Fruit fly (Drosophila melanogaster) whole organism, embryonic: ENCODE results near the gene Wdfy2.

Experiments
- Atf3 ChIP-seq: fragments of 200-800 bp; sonication (Bioruptor generic); optimal IDR thresholded peaks from 3 replicates; lab custom pipeline; 2016; ENCODE audit warnings: missing biosample characterization, missing genetic modification characterization
- BtbVII ChIP-seq: fragments of 200-800 bp; sonication (Bioruptor generic); optimal IDR thresholded peaks from 3 replicates; lab custom pipeline; 2017; ENCODE audit warnings: missing biosample characterization, mild to moderate bottlenecking, missing genetic modification characterization
- CG1024 ChIP-seq: fragments of 200-800 bp; sonication (Bioruptor generic); IDR thresholded peaks from 2 replicates; pipeline ENCODE4 v1.3.6; 2022; ENCODE audit warnings: missing biosample characterization, missing genetic modification characterization
- CG10565 ChIP-seq: fragments of 200-800 bp; sonication (Bioruptor generic); optimal IDR thresholded peaks from 3 replicates; lab custom pipeline; 2016; ENCODE audit warnings: missing biosample characterization, mild to moderate bottlenecking, missing genetic modification characterization
- CG11560 ChIP-seq: fragments of 200-800 bp; sonication (Bioruptor generic); IDR thresholded peaks from 3 replicates; pipeline ENCODE4 v1.3.6; 2022; ENCODE audit warnings: missing biosample characterization, missing genetic modification characterization
- CG12299 ChIP-seq: fragments of 200-800 bp; sonication (Bioruptor generic); optimal IDR thresholded peaks from 2 replicates; lab custom pipeline; 2018; ENCODE audit warnings: missing biosample characterization, mild to moderate bottlenecking, missing genetic modification characterization
- CG12942 ChIP-seq: fragments of 200-800 bp; sonication (Bioruptor generic); optimal IDR thresholded peaks from 3 replicates; lab custom pipeline; 2016; ENCODE audit warnings: missing biosample characterization, missing genetic modification characterization
- CG14965 ChIP-seq: fragments of 200-800 bp; sonication (Bioruptor generic); optimal IDR thresholded peaks from 2 replicates; lab custom pipeline; 2016; ENCODE audit warnings: missing biosample characterization, missing genetic modification characterization, borderline replicate concordance
- CG15479 ChIP-seq: fragments of 200-800 bp; sonication (Bioruptor generic); optimal IDR thresholded peaks from 3 replicates; lab custom pipeline; 2019; ENCODE audit warnings: missing biosample characterization, mild to moderate bottlenecking, missing genetic modification characterization, moderate library complexity
- CG15696 ChIP-seq: fragments of 200-800 bp; sonication (Bioruptor generic); optimal IDR thresholded peaks from 2 replicates; lab custom pipeline; 2019; ENCODE audit warnings: missing biosample characterization, mild to moderate bottlenecking, missing genetic modification characterization, moderate library complexity
- CG18619 ChIP-seq: fragments of 200-800 bp; sonication (Bioruptor generic); optimal IDR thresholded peaks from 3 replicates; lab custom pipeline; 2017; ENCODE audit warnings: missing biosample characterization, mild to moderate bottlenecking, missing genetic modification characterization
- CG2120 ChIP-seq: fragments of 200-800 bp; sonication (Bioruptor generic); optimal IDR thresholded peaks from 3 replicates; lab custom pipeline; 2016; ENCODE audit warnings: missing biosample characterization, missing genetic modification characterization
- CG2129 ChIP-seq: fragments of 200-800 bp; sonication (Bioruptor generic); IDR thresholded peaks from 2 replicates; pipeline ENCODE4 v1.3.6; 2022; ENCODE audit warnings: missing biosample characterization, missing genetic modification characterization; ENCODE audit not compliant: partially characterized antibody
- CG2875 ChIP-seq: fragments of 200-800 bp; sonication (Bioruptor generic); optimal IDR thresholded peaks from 2 replicates; lab custom pipeline; 2017; ENCODE audit warnings: missing biosample characterization, mild to moderate bottlenecking, missing genetic modification characterization, missing genetic modification reagents
- CG3065 ChIP-seq: fragments of 200-800 bp; sonication (Bioruptor generic); optimal IDR thresholded peaks from 2 replicates; lab custom pipeline; 2016; ENCODE audit warnings: missing biosample characterization, missing genetic modification characterization
- CG32532 ChIP-seq: fragments of 200-800 bp; sonication (Bioruptor generic); IDR thresholded peaks from 2 replicates; pipeline ENCODE4 v1.3.6; 2022; ENCODE audit warnings: missing biosample characterization, missing genetic modification characterization
- CG34422 ChIP-seq: fragments of 200-800 bp; sonication (Bioruptor generic); IDR thresholded peaks from 3 replicates; pipeline ENCODE4 v1.3.6; 2022; ENCODE audit warnings: missing biosample characterization, missing genetic modification characterization
- CG4424 ChIP-seq: fragments of 200-800 bp; sonication (Bioruptor generic); optimal IDR thresholded peaks from 3 replicates; lab custom pipeline; 2016; ENCODE audit warnings: missing biosample characterization, missing genetic modification characterization
- CG4707 ChIP-seq: fragments of 200-800 bp; sonication (Bioruptor generic); optimal IDR thresholded peaks from 2 replicates; lab custom pipeline; 2018; ENCODE audit warnings: missing biosample characterization, mild to moderate bottlenecking, missing genetic modification characterization, moderate library complexity
- CG6689 ChIP-seq: fragments of 200-800 bp; sonication (Bioruptor generic); IDR thresholded peaks from 2 replicates; pipeline ENCODE4 v1.3.6; 2022; ENCODE audit warnings: missing biosample characterization, missing genetic modification characterization
- CG7271 ChIP-seq: fragments of 200-800 bp; sonication (Bioruptor generic); optimal IDR thresholded peaks from 2 replicates; lab custom pipeline; 2018; ENCODE audit warnings: missing biosample characterization, mild to moderate bottlenecking, missing genetic modification characterization, moderate library complexity
- CG7372 ChIP-seq: fragments of 200-800 bp; sonication (Bioruptor generic); IDR thresholded peaks from 2 replicates; pipeline ENCODE4 v1.3.6; 2022; ENCODE audit warnings: missing biosample characterization, missing genetic modification characterization
- CHES-1-like ChIP-seq: fragments of 200-800 bp; sonication (Bioruptor generic); optimal IDR thresholded peaks from 2 replicates; lab custom pipeline; 2016; ENCODE audit warnings: missing biosample characterization, missing genetic modification characterization
- Dref ChIP-seq: fragments of 200-800 bp; sonication (Bioruptor generic); IDR thresholded peaks from 2 replicates; pipeline ENCODE4 v1.3.6; 2022; ENCODE audit warnings: missing biosample characterization, missing genetic modification characterization
- Drgx ChIP-seq: fragments of 200-800 bp; sonication (Bioruptor generic); IDR thresholded peaks from 2 replicates; pipeline ENCODE4 v1.3.6; 2022; ENCODE audit warnings: missing biosample characterization, missing genetic modification characterization
- Hand ChIP-seq: fragments of 200-800 bp; sonication (Bioruptor generic); optimal IDR thresholded peaks from 2 replicates; lab custom pipeline; 2017; ENCODE audit warnings: mild to moderate bottlenecking, missing biosample characterization, missing genetic modification reagents, missing genetic modification characterization
- Mad ChIP-seq: fragments of 200-800 bp; sonication (Bioruptor generic); optimal IDR thresholded peaks from 2 replicates; lab custom pipeline; 2016; ENCODE audit warnings: missing biosample characterization, missing genetic modification characterization
- Max ChIP-seq: fragments of 200-800 bp; sonication (Bioruptor generic); optimal IDR thresholded peaks from 2 replicates; lab custom pipeline; 2016; ENCODE audit warnings: missing biosample characterization, mild to moderate bottlenecking, missing genetic modification characterization
- Med ChIP-seq: fragments of 200-800 bp; sonication (Bioruptor generic); peaks from one replicate; lab custom pipeline; 2016; ENCODE audit warnings: missing biosample characterization, missing genetic modification characterization, mild to moderate bottlenecking, inconsistent platforms, moderate library complexity
- Nf-YB ChIP-seq: fragments of 200-800 bp; sonication (Bioruptor generic); optimal IDR thresholded peaks from 3 replicates; lab custom pipeline; 2019; ENCODE audit warnings: missing biosample characterization, mild to moderate bottlenecking, missing genetic modification characterization, moderate library complexity
- Spps ChIP-seq: fragments of 200-800 bp; sonication (Bioruptor generic); optimal IDR thresholded peaks from 2 replicates; lab custom pipeline; 2018; ENCODE audit warnings: missing biosample characterization, mild to moderate bottlenecking, missing genetic modification characterization
- Taf1 ChIP-seq: fragments of 200-800 bp; sonication (Bioruptor generic); IDR thresholded peaks from 2 replicates; pipeline ENCODE4 v1.3.6; 2022; ENCODE audit warnings: missing biosample characterization, missing genetic modification characterization
- al ChIP-seq: fragments of 200-800 bp; sonication (Bioruptor generic); IDR thresholded peaks from 2 replicates; pipeline ENCODE4 v1.3.6; 2022; ENCODE audit warnings: missing biosample characterization, missing genetic modification characterization
- az2 ChIP-seq: fragments of 200-800 bp; sonication (Bioruptor generic); optimal IDR thresholded peaks from 3 replicates; lab custom pipeline; 2016; ENCODE audit warnings: missing biosample characterization, missing genetic modification characterization
- chm ChIP-seq: fragments of 200-800 bp; sonication (Bioruptor generic); IDR thresholded peaks from 2 replicates; pipeline ENCODE4 v1.3.6; 2022; ENCODE audit warnings: missing biosample characterization, missing genetic modification characterization
- ci ChIP-seq: fragments of 200-800 bp; sonication (Bioruptor generic); IDR thresholded peaks from 3 replicates; pipeline ENCODE4 v1.3.6; 2022; ENCODE audit warnings: missing biosample characterization, missing genetic modification characterization
- corto ChIP-seq: fragments of 200-800 bp; sonication (Bioruptor generic); optimal IDR thresholded peaks from 2 replicates; lab custom pipeline; 2016; ENCODE audit warnings: missing biosample characterization, mild to moderate bottlenecking, missing genetic modification characterization, moderate library complexity
- crol ChIP-seq: fragments of 200-800 bp; sonication (Bioruptor generic); IDR thresholded peaks from 2 replicates; pipeline ENCODE4 v1.3.6; 2022; ENCODE audit warnings: missing biosample characterization, missing genetic modification characterization
- dimm ChIP-seq: fragments of 200-800 bp; sonication (Bioruptor generic); IDR thresholded peaks from 2 replicates; pipeline ENCODE4 v1.3.6; 2022; ENCODE audit warnings: missing biosample characterization, missing genetic modification characterization
- emc ChIP-seq: fragments of 200-800 bp; sonication (Bioruptor generic); optimal IDR thresholded peaks from 2 replicates; lab custom pipeline; 2016; ENCODE audit warnings: missing biosample characterization, missing genetic modification characterization
- ems ChIP-seq: fragments of 200-800 bp; sonication (Bioruptor generic); optimal IDR thresholded peaks from 3 replicates; lab custom pipeline; 2016; ENCODE audit warnings: missing biosample characterization, missing genetic modification characterization
- eve ChIP-seq, 2 experiments: fragments of >200 bp; optimal IDR thresholded peaks; 2 replicates each; lab custom pipeline; 2017; ENCODE audit warnings: missing biosample characterization in 2 of 2, missing genetic modification characterization in 2 of 2
- her ChIP-seq: fragments of 200-800 bp; sonication (Bioruptor generic); optimal IDR thresholded peaks from 2 replicates; lab custom pipeline; 2016; ENCODE audit warnings: missing biosample characterization, missing genetic modification characterization
- hkb ChIP-seq, 2 experiments: fragments of 200-800 bp in 1 of 2; fragments of >200 bp in 1 of 2; sonication (Bioruptor generic) in 1 of 2; IDR thresholded peaks in 1 of 2; optimal IDR thresholded peaks in 1 of 2; 2 replicates each; pipeline versions ENCODE4 v1.3.6 to Lab custom; 2017 to 2022; ENCODE audit warnings: missing biosample characterization in 1 of 2, missing genetic modification characterization in 1 of 2
- ind ChIP-seq: fragments of 200-800 bp; sonication (Bioruptor generic); optimal IDR thresholded peaks from 3 replicates; lab custom pipeline; 2016; ENCODE audit warnings: missing biosample characterization, missing genetic modification characterization
- org-1 ChIP-seq: fragments of 200-800 bp; sonication (Bioruptor generic); optimal IDR thresholded peaks from 2 replicates; lab custom pipeline; 2017; ENCODE audit warnings: missing biosample characterization, missing genetic modification characterization
- pb ChIP-seq: fragments of 200-800 bp; sonication (Bioruptor generic); optimal IDR thresholded peaks from 3 replicates; lab custom pipeline; 2016; ENCODE audit warnings: missing biosample characterization, missing genetic modification characterization
- scrt ChIP-seq: fragments of 200-800 bp; sonication (Bioruptor generic); optimal IDR thresholded peaks from 2 replicates; lab custom pipeline; 2018; ENCODE audit warnings: missing biosample characterization, mild to moderate bottlenecking, missing genetic modification characterization, moderate library complexity
- so ChIP-seq: fragments of 200-800 bp; sonication (Bioruptor generic); IDR thresholded peaks from 3 replicates; pipeline ENCODE4 v1.3.6; 2022; ENCODE audit warnings: missing biosample characterization, missing genetic modification characterization
- ssp ChIP-seq: fragments of 200-800 bp; sonication (Bioruptor generic); IDR thresholded peaks from 2 replicates; pipeline ENCODE4 v1.3.6; 2022; ENCODE audit warnings: missing biosample characterization, missing genetic modification characterization
- vnd ChIP-seq: fragments of 200-800 bp; sonication (Bioruptor generic); IDR thresholded peaks from 3 replicates; pipeline ENCODE4 v1.3.6; 2022; ENCODE audit warnings: missing biosample characterization, missing genetic modification characterization; ENCODE audit not compliant: partially characterized antibody

The Wdfy2 gene

dm6 chr2L:10408122-10408576, 14.9 kb upstream of the Wdfy2 start, which contains the start of the genes Ip259 and RpS27A (continued):
- TF ChIP-seq CG2129, result no peak
- TF ChIP-seq crol (GFP tag; lab: Robert Waterston, UW), result no peak
- peak; percentile 56 for TF ChIP-seq CG2875
- TF ChIP-seq CG3065, result peak; percentile 61
- peak; percentile 84 for TF ChIP-seq CG18619 (GFP tag; lab: Kevin White, UChicago)
- TF ChIP-seq hkb (optimal IDR thresholded peaks at IDR 0.05; lab: Kevin White, UChicago), result no peak
- peak; percentile 68 for TF ChIP-seq hkb (GFP tag; IDR thresholded peaks at IDR 0.05; lab: Robert Waterston, UW)
- no peak for TF ChIP-seq dimm (GFP tag; lab: Robert Waterston, UW)
- TF ChIP-seq CG4707, result peak; percentile 79
- TF ChIP-seq CG15696 (tag; lab: Kevin White, UChicago), result peak; percentile 42
- peak; percentile 56 for TF ChIP-seq CG2120
- peak; percentile 96 for TF ChIP-seq ssp (GFP tag; lab: Robert Waterston, UW)
- TF ChIP-seq Max, result peak; percentile 86
- peak; percentile 59 for TF ChIP-seq CG6689
- peak; percentile 98 for TF ChIP-seq CG1024
- peak; percentile 56 for TF ChIP-seq al (GFP tag; lab: Robert Waterston, UW)
- TF ChIP-seq ci (GFP tag; lab: Robert Waterston, UW), result peak; percentile 92
- peak; percentile 46 for TF ChIP-seq Mad (GFP tag; lab: Kevin White, UChicago)
- no peak for TF ChIP-seq Taf1
- TF ChIP-seq CG12299 (tag; lab: Kevin White, UChicago), result peak; percentile 64
- TF ChIP-seq ems (GFP tag; lab: Kevin White, UChicago), result peak; percentile 21
- TF ChIP-seq CG15479 (GFP tag; lab: Kevin White, UChicago), result no peak
- TF ChIP-seq emc (GFP tag; lab: Kevin White, UChicago), result peak; percentile 74
- TF ChIP-seq scrt, result peak; percentile 74
- no peak for TF ChIP-seq corto (GFP tag; lab: Kevin White, UChicago)
- no peak for TF ChIP-seq CG14965 (GFP tag; lab: Kevin White, UChicago)
- TF ChIP-seq CG7271 (tag; lab: Kevin White, UChicago), result peak; percentile 82
- peak; percentile 83; the same call in 2 of the 3 replicates for TF ChIP-seq CG34422 (GFP tag; lab: Robert Waterston, UW)
- peak; percentile 21 for TF ChIP-seq Spps (tag; lab: Kevin White, UChicago)
- 0 out of 2 replicates have a peak, but pooled peaks have one; percentile 5 for TF ChIP-seq Drgx (GFP tag; lab: Robert Waterston, UW)
- TF ChIP-seq chm (GFP tag; lab: Robert Waterston, UW), result peak; percentile 86; the same call in 1 of the 2 replicates
- TF ChIP-seq Nf-YB (GFP tag; lab: Kevin White, UChicago), result peak; percentile 58
- peak; percentile 55 for TF ChIP-seq az2
- peak; percentile 25 for TF ChIP-seq Hand (GFP tag; lab: Kevin White, UChicago)
- peak; percentile 57 for TF ChIP-seq Dref
- TF ChIP-seq CG10565 (GFP tag; lab: Kevin White, UChicago), result no peak
- peak; percentile 83 for TF ChIP-seq CG32532 (GFP tag; lab: Robert Waterston, UW)
- TF ChIP-seq CG11560 (tag; lab: Robert Waterston, UW), result no peak
- TF ChIP-seq CG12942, result peak; percentile 58
- TF ChIP-seq her, result peak; percentile 65
- TF ChIP-seq ind (GFP tag; lab: Kevin White, UChicago), result no peak
- TF ChIP-seq eve (GFP tag; optimal IDR thresholded peaks at IDR 0.05; lab: Kevin White, UChicago), result peak in 1 of 2 experiments; percentile 77
- TF ChIP-seq CHES-1-like (GFP tag; lab: Kevin White, UChicago), result peak; percentile 48
- peak; percentile 53; the same call in 1 of the 3 replicates for TF ChIP-seq so (GFP tag; lab: Robert Waterston, UW)
- TF ChIP-seq CG4424 (GFP tag; lab: Kevin White, UChicago), result peak; percentile 70
- TF ChIP-seq Med (GFP tag; lab: Kevin White, UChicago), result peak; percentile 97
- peak; percentile 71 for TF ChIP-seq pb
- TF ChIP-seq CG7372 (GFP tag; lab: Robert Waterston, UW), result peak; percentile 63; the same call in 1 of the 2 replicates
- no peak for TF ChIP-seq vnd (GFP tag; lab: Robert Waterston, UW)
- TF ChIP-seq BtbVII, result peak; percentile 61
- TF ChIP-seq Atf3 (GFP tag; lab: Kevin White, UChicago), result peak; percentile 61
- TF ChIP-seq org-1 (GFP tag; lab: Kevin White, UChicago), result peak; percentile 40
